Worm (Caenorhabditis elegans): Measurements from ENCODE around the gene epg-6.
A peak's percentile ranks its signal among the peaks of the same experiment; 100 is the strongest.

Gene epg-6

DNA sequence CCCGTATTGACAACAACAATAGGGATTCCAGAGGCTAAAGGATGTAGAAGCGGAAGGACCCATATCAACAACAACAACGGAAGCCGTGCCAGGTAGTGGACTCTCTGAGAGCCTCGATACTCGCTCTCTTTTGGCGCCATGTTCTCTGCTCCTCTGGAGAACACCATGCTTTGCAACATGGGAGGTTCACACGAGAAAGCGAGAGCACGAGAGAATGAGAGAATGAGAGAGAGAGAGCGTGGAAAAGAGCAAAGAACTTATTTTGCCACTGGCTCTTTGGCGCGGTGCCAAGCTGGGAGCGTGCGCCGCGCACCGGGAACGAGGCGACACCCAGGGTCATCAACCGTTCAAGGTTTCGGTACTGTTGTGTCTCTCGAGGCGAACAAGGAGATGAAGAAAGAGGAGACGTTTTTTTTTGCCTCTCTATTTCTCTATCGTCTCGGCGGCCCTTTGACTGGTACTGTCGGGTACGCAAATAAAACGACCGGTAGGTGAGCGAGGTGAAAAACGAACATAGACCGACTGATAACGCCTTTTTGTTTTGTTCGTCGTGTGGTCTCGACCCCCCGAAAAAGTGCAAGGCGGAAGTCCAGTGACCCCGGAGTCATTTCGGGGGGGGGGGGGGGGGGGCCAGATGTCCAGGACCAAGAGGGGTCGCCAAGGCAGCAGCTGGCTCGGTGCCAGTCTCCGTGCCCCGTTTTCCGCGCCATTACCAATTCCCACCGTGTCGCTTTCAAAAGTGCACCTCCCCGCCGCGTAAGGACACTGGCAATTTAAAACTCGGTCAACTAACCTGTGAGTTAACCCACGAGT is 32.8 kb upstream of the epg-6 start, which contains the start of gene Y39A1A.10:
Gene Y39A1A.10 (plus strand): TSS at position 139 of the 813 bp plus-strand sequence.
- TF ChIP-seq sptf-1 (tag; optimal IDR thresholded peaks at IDR 0.05) (peak; percentile 25), mls-2 (tag; optimal IDR thresholded peaks at IDR 0.05) (peak; percentile 25), ceh-83 (GFP tag; optimal IDR thresholded peaks at IDR 0.05) (no peak)

DNA sequence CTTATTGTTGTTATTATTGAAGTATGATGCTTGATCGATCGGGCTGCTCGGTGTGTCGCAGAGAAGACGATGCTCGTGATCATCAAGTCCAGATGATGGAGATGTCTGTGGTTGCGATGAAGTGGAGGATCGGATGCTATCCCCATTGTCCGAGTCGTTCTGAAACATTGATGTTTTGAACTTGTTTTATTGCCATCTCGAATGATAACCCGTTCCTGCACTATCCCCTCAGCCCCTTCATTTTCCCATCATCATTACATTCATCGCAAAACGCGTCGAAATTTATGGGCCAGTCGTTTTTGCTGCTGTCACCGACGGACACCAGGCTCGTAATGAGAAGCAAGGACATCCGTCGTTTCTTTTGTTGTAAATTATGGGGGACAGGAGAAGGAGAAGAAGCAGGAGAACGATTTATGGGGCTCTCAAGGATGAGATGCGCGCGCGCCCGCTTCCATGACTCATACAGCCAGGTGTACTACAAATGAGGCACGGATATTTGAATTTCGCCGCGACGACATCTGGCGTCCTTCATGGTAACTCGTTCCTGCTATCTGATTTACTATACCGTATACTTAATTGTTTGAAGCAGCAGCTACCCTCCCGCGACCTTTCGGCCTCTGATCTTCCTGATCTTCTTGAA is 32.0 kb upstream of the epg-6 start:
- TF ChIP-seq ztf-11 (tag; optimal IDR thresholded peaks at IDR 0.05), result no peak
- no peak for TF ChIP-seq bed-3 (GFP tag; optimal IDR thresholded peaks at IDR 0.05)

DNA sequence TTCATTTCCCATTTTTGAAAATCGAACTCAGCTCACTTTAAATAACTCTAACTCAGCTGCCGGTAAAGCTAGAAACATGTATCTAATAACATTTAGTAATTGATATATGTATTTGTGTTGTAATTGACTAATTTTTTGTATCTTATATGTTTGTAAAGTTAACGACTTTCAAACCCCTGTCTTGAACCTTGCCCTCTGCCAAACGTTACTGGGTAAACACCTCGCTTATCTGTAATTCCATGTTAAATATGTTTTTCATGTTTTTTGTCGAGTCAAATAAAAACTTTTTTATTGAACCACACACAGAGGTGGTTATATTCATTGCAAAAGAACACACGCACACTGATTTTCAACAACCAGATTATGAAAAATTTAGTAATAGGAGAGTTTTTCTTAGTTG is 29.8 kb upstream of the epg-6 start:
- TF ChIP-seq flh-1 (GFP tag; optimal IDR thresholded peaks at IDR 0.05), result no peak
- no peak for TF ChIP-seq unc-62 (GFP tag; optimal IDR thresholded peaks at IDR 0.05)
- TF ChIP-seq lin-13 (tag; optimal IDR thresholded peaks at IDR 0.05), result no peak
- no peak for TF ChIP-seq ceh-83 (GFP tag; optimal IDR thresholded peaks at IDR 0.05)
- no peak for TF ChIP-seq mls-2 (tag; optimal IDR thresholded peaks at IDR 0.05)
- TF ChIP-seq lsy-2 (tag; optimal IDR thresholded peaks at IDR 0.05), result no peak
- no peak for TF ChIP-seq cnd-1 (tag; optimal IDR thresholded peaks at IDR 0.05)
- TF ChIP-seq snpc-4 (tag; optimal IDR thresholded peaks at IDR 0.05), result no peak
- TF ChIP-seq elt-3 (tag; optimal IDR thresholded peaks at IDR 0.05), result no peak
- TF ChIP-seq ceh-39 (tag; optimal IDR thresholded peaks at IDR 0.05), result no peak
- TF ChIP-seq sem-2 (GFP tag; optimal IDR thresholded peaks at IDR 0.05), result no peak
- TF ChIP-seq lin-32 (GFP tag; optimal IDR thresholded peaks at IDR 0.05), result no peak
- no peak for TF ChIP-seq zip-8 (tag; optimal IDR thresholded peaks at IDR 0.05)
- no peak for TF ChIP-seq nhr-76 (tag; optimal IDR thresholded peaks at IDR 0.05)

DNA sequence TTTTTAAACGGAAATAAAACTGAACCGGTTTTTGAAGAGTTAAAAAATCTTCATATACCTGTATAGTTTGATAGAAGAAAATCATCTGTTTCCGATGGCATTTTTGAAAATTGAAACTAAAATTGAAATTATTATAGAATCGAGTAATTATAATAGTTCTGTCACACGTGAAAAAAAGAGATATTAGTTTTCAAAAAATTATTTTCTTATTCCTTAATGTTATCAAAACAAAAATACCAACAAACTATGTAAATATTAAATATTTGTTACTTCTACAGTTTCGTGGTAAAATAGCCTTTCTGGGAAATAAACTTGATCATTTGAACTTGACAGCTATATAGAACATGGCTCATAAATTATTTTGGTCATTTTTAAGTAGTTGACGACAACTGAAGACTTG is 29.1 kb upstream of the epg-6 start, which contains the start of gene swt-4:
Gene swt-4 (minus strand): TSS at position 101 of the 400 bp plus-strand sequence.
- TF ChIP-seq snpc-4 (tag; optimal IDR thresholded peaks at IDR 0.05), result no peak
- TF ChIP-seq sptf-1 (tag; optimal IDR thresholded peaks at IDR 0.05), result no peak
- no peak for TF ChIP-seq blmp-1 (tag; optimal IDR thresholded peaks at IDR 0.05)
- no peak for TF ChIP-seq ham-2 (GFP tag; optimal IDR thresholded peaks at IDR 0.05)
- TF ChIP-seq ceh-43 (GFP tag; optimal IDR thresholded peaks at IDR 0.05), result no peak
- no peak for TF ChIP-seq hlh-1 (tag; optimal IDR thresholded peaks at IDR 0.05)
- TF ChIP-seq zip-8 (tag; optimal IDR thresholded peaks at IDR 0.05), result no peak
- TF ChIP-seq unc-39 (tag; optimal IDR thresholded peaks at IDR 0.05), result no peak
- no peak for TF ChIP-seq lin-13 (tag; optimal IDR thresholded peaks at IDR 0.05)
- TF ChIP-seq ztf-11 (tag; optimal IDR thresholded peaks at IDR 0.05), result no peak

DNA sequence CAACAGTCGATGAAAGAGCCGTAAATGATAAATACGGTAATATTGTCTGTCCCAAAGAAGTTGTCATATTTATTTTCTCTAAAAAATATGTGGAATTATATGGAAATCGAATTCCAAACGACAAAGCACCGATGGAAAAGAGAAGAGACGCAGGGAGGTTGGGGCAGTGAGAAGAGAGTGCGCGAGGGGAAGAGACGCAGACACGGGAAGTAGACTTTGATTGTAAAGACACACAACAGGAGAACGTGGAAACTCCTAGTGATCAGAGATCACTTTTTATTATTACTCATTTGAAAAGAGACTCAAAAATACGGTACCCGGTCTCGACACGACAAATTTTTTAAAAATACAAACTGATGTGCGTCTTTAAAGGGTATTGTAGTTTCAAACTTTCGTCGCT is 28.4 kb upstream of the epg-6 start:
- TF ChIP-seq bed-3 (GFP tag; optimal IDR thresholded peaks at IDR 0.05) (no peak), lsy-2 (tag; optimal IDR thresholded peaks at IDR 0.05) (no peak), unc-62 (GFP tag; optimal IDR thresholded peaks at IDR 0.05) (no peak), cnd-1 (tag; optimal IDR thresholded peaks at IDR 0.05) (no peak), nhr-76 (tag; optimal IDR thresholded peaks at IDR 0.05) (no peak), ztf-11 (tag; optimal IDR thresholded peaks at IDR 0.05) (no peak), ces-1 (GFP tag; optimal IDR thresholded peaks at IDR 0.05) (peak; percentile 39), unc-39 (tag; optimal IDR thresholded peaks at IDR 0.05) (no peak), blmp-1 (tag; optimal IDR thresholded peaks at IDR 0.05) (no peak), nhr-237 (tag; optimal IDR thresholded peaks at IDR 0.05) (no peak), hlh-1 (tag; optimal IDR thresholded peaks at IDR 0.05) (peak; percentile 14), unc-120 (tag; optimal IDR thresholded peaks at IDR 0.05; ENCODE audit: poor library complexity, severe bottlenecking) (no peak), nhr-28 (tag; optimal IDR thresholded peaks at IDR 0.05) (no peak), sptf-1 (tag; optimal IDR thresholded peaks at IDR 0.05) (no peak), ceh-39 (tag; optimal IDR thresholded peaks at IDR 0.05) (no peak), flh-1 (GFP tag; optimal IDR thresholded peaks at IDR 0.05) (no peak)

DNA sequence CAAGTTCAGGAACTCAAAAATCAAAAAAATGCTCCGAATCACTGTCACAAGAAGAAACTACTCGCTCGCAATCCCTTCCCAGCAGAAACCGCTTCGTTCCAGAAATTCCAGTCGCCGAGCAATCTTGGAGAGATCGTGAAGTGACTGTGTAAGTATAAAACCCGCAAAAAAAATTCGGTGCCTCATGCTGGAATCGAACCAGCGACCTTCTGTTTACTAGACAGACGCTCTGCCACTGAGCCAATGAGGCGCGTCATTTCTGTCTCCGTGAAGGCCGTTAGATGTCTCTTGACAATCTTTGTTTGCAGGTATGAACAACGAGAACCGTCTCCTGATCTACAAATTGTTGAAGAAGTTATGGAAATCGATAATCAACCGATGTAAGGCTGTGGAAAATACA is 24.6 kb upstream of the epg-6 start:
- no peak for TF ChIP-seq nhr-237 (tag; optimal IDR thresholded peaks at IDR 0.05)
- no peak for TF ChIP-seq zip-8 (tag; optimal IDR thresholded peaks at IDR 0.05)
- no peak for TF ChIP-seq ceh-39 (tag; optimal IDR thresholded peaks at IDR 0.05)
- peak; percentile 81 for TF ChIP-seq drap-1 (GFP tag; optimal IDR thresholded peaks at IDR 0.05)
- peak; percentile 33 for TF ChIP-seq flh-1 (GFP tag; optimal IDR thresholded peaks at IDR 0.05)
- TF ChIP-seq sem-2 (GFP tag; optimal IDR thresholded peaks at IDR 0.05), result peak; percentile 80
- TF ChIP-seq elt-1 (tag; optimal IDR thresholded peaks at IDR 0.05; ENCODE audit: borderline replicate concordance, insufficient read depth), result no peak
- TF ChIP-seq lin-32 (GFP tag; optimal IDR thresholded peaks at IDR 0.05), result peak; percentile 72
- TF ChIP-seq ceh-43 (GFP tag; optimal IDR thresholded peaks at IDR 0.05), result peak; percentile 60
- TF ChIP-seq unc-39 (tag; optimal IDR thresholded peaks at IDR 0.05), result no peak
- no peak for TF ChIP-seq unc-62 (GFP tag; optimal IDR thresholded peaks at IDR 0.05)
- peak; percentile 35 for TF ChIP-seq lin-13 (tag; optimal IDR thresholded peaks at IDR 0.05)
- no peak for TF ChIP-seq snpc-4 (tag; optimal IDR thresholded peaks at IDR 0.05)
- TF ChIP-seq sptf-1 (tag; optimal IDR thresholded peaks at IDR 0.05), result peak; percentile 90
- TF ChIP-seq M03D4.4 (tag; optimal IDR thresholded peaks at IDR 0.05), result peak; percentile 86
- no peak for TF ChIP-seq ces-1 (GFP tag; optimal IDR thresholded peaks at IDR 0.05)
- peak; percentile 38 for TF ChIP-seq hlh-1 (tag; optimal IDR thresholded peaks at IDR 0.05)
- TF ChIP-seq bed-3 (GFP tag; optimal IDR thresholded peaks at IDR 0.05), result peak; percentile 50
- TF ChIP-seq unc-120 (tag; optimal IDR thresholded peaks at IDR 0.05; ENCODE audit: poor library complexity, severe bottlenecking), result peak; percentile 53
- TF ChIP-seq nhr-28 (tag; optimal IDR thresholded peaks at IDR 0.05), result no peak
- TF ChIP-seq ztf-11 (tag; optimal IDR thresholded peaks at IDR 0.05), result peak; percentile 41
- peak; percentile 54 for TF ChIP-seq ham-2 (GFP tag; optimal IDR thresholded peaks at IDR 0.05)
- TF ChIP-seq pha-4 (tag; optimal IDR thresholded peaks at IDR 0.05), result peak; percentile 18
- TF ChIP-seq nhr-12 (tag; optimal IDR thresholded peaks at IDR 0.05), result no peak
- TF ChIP-seq elt-3 (tag; optimal IDR thresholded peaks at IDR 0.05), result no peak
- no peak for TF ChIP-seq mab-5 (tag; optimal IDR thresholded peaks at IDR 0.05)
- no peak for TF ChIP-seq mep-1 (tag; optimal IDR thresholded peaks at IDR 0.05)
